Worm (Caenorhabditis elegans) whole organism, L4 larva: ENCODE data around the gene nas-27.

Experiments used
- F10B5.3 ChIP-seq: sonication (generic microtip); optimal IDR thresholded peaks from 2 replicates; lab custom pipeline; 2016; ENCODE audit warnings: mild to moderate bottlenecking, missing genetic modification characterization, missing compliant biosample characterization
- Y5F2A.4 ChIP-seq: fragments of 200-800 bp; sonication (Bioruptor generic); optimal IDR thresholded peaks from 2 replicates; lab custom pipeline; 2018; ENCODE audit warnings: mild to moderate bottlenecking, missing genetic modification characterization, missing compliant biosample characterization
- ceh-20 ChIP-seq: fragments of 200-800 bp; sonication (Bioruptor generic); IDR thresholded peaks from 2 replicates; pipeline ENCODE4 v1.3.6; 2022; ENCODE audit warnings: missing genetic modification reagents, missing genetic modification characterization, missing compliant biosample characterization
- ceh-82 ChIP-seq: sonication (generic microtip); optimal IDR thresholded peaks from 2 replicates; lab custom pipeline; 2017; ENCODE audit warnings: missing biosample characterization, missing genetic modification characterization
- cey-2 ChIP-seq: sonication (generic microtip); optimal IDR thresholded peaks from 3 replicates; lab custom pipeline; 2017; ENCODE audit warnings: missing genetic modification characterization, mild to moderate bottlenecking, missing compliant biosample characterization, antibody characterized with exemption, borderline replicate concordance; ENCODE audit not compliant: insufficient read depth
- daf-19 ChIP-seq: fragments of 200-800 bp; sonication (Bioruptor generic); conservative IDR thresholded peaks from 2 replicates; pipeline ENCODE4 v1.3.6; 2022; ENCODE audit warnings: missing genetic modification characterization, missing compliant biosample characterization
- egl-43 ChIP-seq: fragments of 200-800 bp; sonication (Bioruptor generic); IDR thresholded peaks from 2 replicates; pipeline ENCODE4 v1.3.6; 2022; ENCODE audit warnings: missing genetic modification reagents, missing genetic modification characterization, missing compliant biosample characterization
- fkh-10 ChIP-seq: fragments of 150-350 bp; optimal IDR thresholded peaks from 2 replicates; lab custom pipeline; 2014; ENCODE audit warnings: missing biosample characterization, missing genetic modification reagents, missing genetic modification characterization
- lin-38 ChIP-seq: fragments of 200-800 bp; sonication (Bioruptor generic); IDR thresholded peaks from 2 replicates; pipeline ENCODE4 v1.3.6; 2022; ENCODE audit warnings: missing genetic modification reagents, missing genetic modification characterization, missing compliant biosample characterization
- madf-9 ChIP-seq: fragments of 200-800 bp; sonication (Bioruptor generic); conservative IDR thresholded peaks from 2 replicates; pipeline ENCODE4 v1.3.6; 2022; ENCODE audit warnings: missing genetic modification reagents, missing genetic modification characterization, missing compliant biosample characterization
- nhr-11 ChIP-seq: fragments of 150-350 bp; optimal IDR thresholded peaks from 2 replicates; lab custom pipeline; 2014; ENCODE audit warnings: missing biosample characterization, missing genetic modification characterization
- nhr-25 ChIP-seq: sonication (generic microtip); optimal IDR thresholded peaks from 2 replicates; lab custom pipeline; 2017; ENCODE audit warnings: missing genetic modification characterization, mild to moderate bottlenecking, missing compliant biosample characterization, antibody characterized with exemption, moderate library complexity, borderline replicate concordance; ENCODE audit not compliant: insufficient read depth
- nhr-77 ChIP-seq: fragments of 150-350 bp; optimal IDR thresholded peaks from 2 replicates; lab custom pipeline; 2014; ENCODE audit warnings: missing biosample characterization, missing genetic modification characterization
- set-16 ChIP-seq: fragments of 200-800 bp; sonication (Bioruptor generic); IDR thresholded peaks from 2 replicates; pipeline ENCODE4 v1.3.6; 2022; ENCODE audit warnings: missing genetic modification reagents, missing genetic modification characterization, missing compliant biosample characterization
- snpc-4 ChIP-seq: fragments of 150-350 bp; optimal IDR thresholded peaks from 2 replicates; lab custom pipeline; 2014; ENCODE audit warnings: missing biosample characterization, missing genetic modification characterization
- unc-62 ChIP-seq, 3 experiments: fragments of 150-350 bp in 1 of 3; sonication (generic microtip); optimal IDR thresholded peaks in 2 of 3; peaks in 1 of 3; 1 replicate in 1 of 3; 2 replicates in 2 of 3; lab custom pipeline; 2014 to 2017; ENCODE audit warnings: missing biosample characterization in 3 of 3, missing genetic modification characterization in 3 of 3, missing genetic modification reagents in 3 of 3, missing genotype in 1 of 3
- zfp-2 ChIP-seq: sonication (generic microtip); optimal IDR thresholded peaks from 2 replicates; lab custom pipeline; 2016; ENCODE audit warnings: mild to moderate bottlenecking, missing genetic modification characterization, missing compliant biosample characterization
- zfp-3 ChIP-seq: fragments of 200-800 bp; sonication (Bioruptor generic); conservative IDR thresholded peaks from 2 replicates; pipeline ENCODE4 v1.3.6; 2022; ENCODE audit warnings: missing genetic modification reagents, missing genetic modification characterization, missing compliant biosample characterization
- zip-2 ChIP-seq: fragments of 150-350 bp; optimal IDR thresholded peaks from 2 replicates; lab custom pipeline; 2014; ENCODE audit warnings: missing biosample characterization, missing genetic modification characterization

Gene nas-27

DNA sequence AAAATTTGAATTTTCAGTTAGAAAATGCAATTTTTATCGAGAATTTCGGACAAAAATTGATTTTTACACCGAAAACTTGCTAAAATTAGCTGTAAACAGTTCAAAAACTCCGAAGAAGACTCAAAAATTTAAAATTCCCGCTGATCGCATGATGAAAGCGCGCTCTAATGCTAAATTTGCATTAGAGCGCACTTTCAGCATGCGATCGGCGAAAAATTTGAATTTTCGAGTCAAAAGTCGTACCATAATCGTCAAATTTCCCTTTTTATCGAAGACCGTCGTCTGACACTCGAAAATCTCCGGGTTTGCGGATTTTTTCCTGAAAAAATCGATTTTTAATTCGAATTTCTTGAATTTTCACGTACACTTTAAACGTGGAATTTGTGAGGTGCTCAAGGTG lies 45.8 kb downstream of the nas-27 start:
- TF ChIP-seq lin-38 (GFP tag; lab: Robert Waterston, UW) = peak; percentile 63
- no peak for TF ChIP-seq nhr-11 (tag; lab: Kevin White, UChicago)

DNA sequence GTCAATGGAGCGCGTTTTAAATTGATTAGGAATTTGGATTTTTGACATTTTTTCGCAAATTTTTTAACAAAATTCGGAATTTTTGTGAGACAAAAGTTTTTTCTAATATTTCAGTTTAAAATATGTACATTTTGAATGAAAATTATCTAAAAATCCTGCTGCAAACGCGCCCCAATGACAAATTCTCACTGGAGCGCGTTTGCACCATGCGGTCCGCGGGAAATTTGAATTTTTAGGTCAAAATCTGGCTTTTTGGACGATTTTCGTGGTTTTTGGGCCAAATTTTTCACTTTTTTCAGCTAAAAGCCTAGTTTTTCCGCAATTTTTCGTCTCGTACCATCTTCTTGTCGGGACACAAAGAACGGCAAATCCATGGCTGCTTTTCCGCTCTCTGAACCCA lies 46.4 kb downstream of the nas-27 start:
- TF ChIP-seq ceh-82 (tag; lab: Kevin White, UChicago) (no peak), madf-9 (GFP tag; lab: Robert Waterston, UW) (no peak), lin-38 (GFP tag; lab: Robert Waterston, UW) (peak; percentile 81)

DNA sequence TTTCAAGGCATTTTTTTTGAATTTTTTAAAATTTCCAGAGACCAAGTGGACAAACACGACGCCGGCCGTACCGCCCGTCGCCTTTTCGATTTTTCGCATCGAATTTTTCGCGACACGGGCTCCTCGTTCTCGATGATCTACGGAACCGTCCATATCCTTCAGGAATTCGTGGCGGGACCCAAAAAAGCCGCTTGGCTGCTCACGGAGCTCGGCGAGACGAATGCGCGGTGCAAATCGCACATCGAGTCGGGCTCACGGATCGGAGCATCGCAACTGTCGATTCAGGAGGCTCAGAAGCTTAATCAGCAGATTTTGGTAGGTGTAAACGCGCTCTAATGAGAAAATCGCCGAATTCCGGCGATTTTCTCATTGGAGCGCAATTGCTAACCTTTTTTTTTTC lies 47.3 kb downstream of the nas-27 start:
- TF ChIP-seq nhr-77 = no peak
- no peak for TF ChIP-seq snpc-4 (tag; lab: Kevin White, UChicago)
- TF ChIP-seq set-16 = peak; percentile 75
- no peak for TF ChIP-seq madf-9 (GFP tag; lab: Robert Waterston, UW)
- TF ChIP-seq ceh-20 = no peak
- no peak for TF ChIP-seq zip-2 (tag; lab: Kevin White, UChicago)
- TF ChIP-seq cey-2 (tag; lab: Kevin White, UChicago) = no peak
- TF ChIP-seq, all 104 proteins: peak for 1

DNA sequence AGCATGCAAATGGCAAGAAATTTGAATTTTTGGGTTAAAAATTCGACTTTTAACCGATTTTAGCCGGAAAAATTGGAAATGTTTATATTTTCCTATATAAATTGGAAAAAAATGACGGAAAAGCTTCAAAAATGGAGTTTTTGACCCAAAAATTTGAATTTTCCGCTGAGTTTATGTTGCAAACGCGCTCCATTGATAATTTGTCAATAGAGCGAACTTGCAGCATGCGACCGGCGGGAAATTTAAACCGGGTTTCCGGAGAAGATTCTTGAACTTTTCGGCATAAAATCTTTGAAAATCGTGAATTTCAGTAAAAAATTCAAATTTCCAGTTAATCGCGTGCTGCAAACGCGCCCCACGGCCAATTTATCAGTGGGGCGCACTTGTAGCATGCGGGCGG lies 47.8 kb downstream of the nas-27 start:
- TF ChIP-seq zfp-2 (tag; lab: Kevin White, UChicago) (no peak), lin-38 (GFP tag; lab: Robert Waterston, UW) (peak; percentile 88)

DNA sequence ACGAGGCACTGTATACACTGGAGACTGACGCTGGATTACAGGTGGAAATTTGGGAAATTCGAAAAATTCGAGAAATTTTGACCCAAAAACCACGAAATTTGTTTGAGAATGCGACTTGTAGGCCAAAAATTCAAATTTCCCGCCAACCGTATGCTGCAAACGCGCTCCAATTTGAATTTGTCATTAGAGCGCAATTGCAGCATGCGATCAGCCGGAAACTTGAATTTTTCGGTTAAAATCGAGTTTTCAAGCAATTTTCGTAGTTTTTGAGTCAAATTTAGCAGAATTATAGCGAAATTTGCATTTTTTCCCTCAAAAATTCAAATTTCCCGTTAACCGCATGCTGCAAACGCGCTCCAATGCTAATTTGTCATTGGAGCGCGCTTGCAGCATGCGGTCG lies 48.9 kb downstream of the nas-27 start:
- TF ChIP-seq daf-19 (GFP tag; lab: Robert Waterston, UW) (no peak), nhr-25 (no peak), F10B5.3 (no peak), lin-38 (GFP tag; lab: Robert Waterston, UW) (peak; percentile 90), egl-43 (GFP tag; lab: Robert Waterston, UW) (no peak), snpc-4 (tag; lab: Kevin White, UChicago) (no peak)

DNA sequence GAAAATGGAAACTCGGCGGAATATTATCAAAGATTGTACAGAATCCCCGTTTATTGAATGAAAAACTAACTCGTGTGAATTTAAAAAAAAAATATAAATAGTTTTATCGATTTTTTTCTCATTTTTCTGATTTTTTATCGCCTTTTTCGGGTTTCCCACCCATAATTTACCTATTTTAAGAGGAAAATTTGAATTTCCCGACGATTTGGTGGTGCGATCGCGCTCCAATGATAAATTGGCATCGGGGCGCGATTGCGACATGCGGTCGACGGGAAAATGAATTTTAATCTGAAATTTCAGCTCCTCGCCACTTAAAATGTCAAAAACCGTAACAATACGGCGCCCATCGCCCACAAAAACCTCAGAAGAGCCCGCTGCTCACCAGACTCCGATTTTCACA lies 51.4 kb downstream of the nas-27 start, which contains the start of gene taf-6.1:
TSS of gene taf-6.1 (plus strand) at position 301 of the 400 bp plus-strand sequence.
- TF ChIP-seq lin-38 (GFP tag; lab: Robert Waterston, UW) (peak; percentile 36), unc-62 (GFP tag; optimal IDR thresholded peaks at IDR 0.05 in 1 of 2; lab: Kevin White, UChicago) (peak in 1 of 2 experiments; percentile 18), unc-62 (tag; optimal IDR thresholded peaks at IDR 0.05; lab: Kevin White, UChicago) (no peak), zfp-3 (GFP tag; lab: Robert Waterston, UW) (no peak)

DNA sequence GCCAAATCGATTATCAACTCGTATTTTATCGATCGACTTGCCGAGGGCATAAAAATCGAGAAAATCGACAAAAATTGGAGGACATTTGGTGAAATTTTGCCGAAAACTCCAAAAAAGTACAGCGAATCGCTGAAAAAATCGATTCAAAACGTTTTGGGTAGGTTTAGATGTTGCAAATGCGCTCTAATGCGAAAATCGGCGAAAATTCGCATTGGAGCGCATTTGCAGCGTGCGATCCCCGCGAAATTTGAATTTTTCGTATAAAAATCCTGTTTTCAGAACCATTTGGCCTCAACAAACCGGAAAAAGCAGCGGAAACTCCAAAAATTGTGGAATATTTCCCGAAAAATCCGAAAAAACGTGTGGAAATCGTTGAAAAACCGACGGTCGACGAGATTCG lies 52.7 kb downstream of the nas-27 start:
- TF ChIP-seq fkh-10 (GFP tag; lab: Kevin White, UChicago) (no peak), unc-62 (GFP tag; optimal IDR thresholded peaks at IDR 0.05 in 1 of 2; lab: Kevin White, UChicago) (peak in 1 of 2 experiments; percentile 54), unc-62 (tag; optimal IDR thresholded peaks at IDR 0.05; lab: Kevin White, UChicago) (no peak), lin-38 (GFP tag; lab: Robert Waterston, UW) (peak; percentile 80), Y5F2A.4 (GFP tag; lab: Kevin White, UChicago) (no peak)
